Fruit fly (Drosophila melanogaster): ENCODE measurements around the gene CG15599.

CG15599 gene

dm6 chrX:15639929-15640328, 48.7 kb downstream of the CG15599 start:
- no peak for TF ChIP-seq abd-A (tag; optimal IDR thresholded peaks at IDR 0.05)
- no peak for TF ChIP-seq CG7987 (GFP tag; optimal IDR thresholded peaks at IDR 0.05)
- no peak for TF ChIP-seq CG42726 (GFP tag; IDR thresholded peaks at IDR 0.05; ENCODE audit: partially characterized antibody)
- no peak for TF ChIP-seq sd (tag; optimal IDR thresholded peaks at IDR 0.05)
- no peak for TF ChIP-seq D (optimal IDR thresholded peaks at IDR 0.05)
- TF ChIP-seq D (GFP tag; optimal IDR thresholded peaks at IDR 0.05) = no peak
- TF ChIP-seq Dp (GFP tag; optimal IDR thresholded peaks at IDR 0.05) = no peak
- TF ChIP-seq CG12071 (GFP tag; optimal IDR thresholded peaks at IDR 0.05) = no peak
- TF ChIP-seq CG15479 (GFP tag; optimal IDR thresholded peaks at IDR 0.05) = no peak
- TF ChIP-seq CG15011 (GFP tag; optimal IDR thresholded peaks at IDR 0.05) = no peak
- no peak for TF ChIP-seq Bteb2 (GFP tag; optimal IDR thresholded peaks at IDR 0.05)
- no peak for TF ChIP-seq CG9932 (GFP tag; IDR thresholded peaks at IDR 0.05)
- no peak for TF ChIP-seq usp (GFP tag; optimal IDR thresholded peaks at IDR 0.05)
- peak; percentile 59 for TF ChIP-seq sens (GFP tag)
- 0 out of 3 replicates have a peak, but pooled peaks have one; percentile 29 for TF ChIP-seq so (GFP tag; IDR thresholded peaks at IDR 0.05)
- TF ChIP-seq z (GFP tag; IDR thresholded peaks at IDR 0.05) = no peak
- no peak for TF ChIP-seq zfh1 (GFP tag; IDR thresholded peaks at IDR 0.05)
- peak; percentile 18 for TF ChIP-seq CG17568 (GFP tag; optimal IDR thresholded peaks at IDR 0.05)
- no peak for TF ChIP-seq CG1603 (tag; optimal IDR thresholded peaks at IDR 0.05)
- TF ChIP-seq Antp (GFP tag; optimal IDR thresholded peaks at IDR 0.05) = no peak
- peak; percentile 4 for TF ChIP-seq CG1233 (GFP tag; optimal IDR thresholded peaks at IDR 0.05)
- no peak for TF ChIP-seq Deaf1 (tag; optimal IDR thresholded peaks at IDR 0.05)
- TF ChIP-seq CG9817 (tag; optimal IDR thresholded peaks at IDR 0.05) = peak; percentile 3
- no peak for TF ChIP-seq CG2120 (GFP tag; optimal IDR thresholded peaks at IDR 0.05)
- no peak for TF ChIP-seq tin (GFP tag; optimal IDR thresholded peaks at IDR 0.05)
- no peak for TF ChIP-seq org-1 (GFP tag; optimal IDR thresholded peaks at IDR 0.05)
- no peak for TF ChIP-seq gcm2 (GFP tag; optimal IDR thresholded peaks at IDR 0.05)
- no peak for TF ChIP-seq Tbp (GFP tag; optimal IDR thresholded peaks at IDR 0.05)
- TF ChIP-seq CG10431 (GFP tag; optimal IDR thresholded peaks at IDR 0.05) = no peak
- TF ChIP-seq CoRest (tag; optimal IDR thresholded peaks at IDR 0.05) = no peak
- TF ChIP-seq yki (optimal IDR thresholded peaks at IDR 0.05) = no peak
- no peak for TF ChIP-seq az2 (GFP tag; optimal IDR thresholded peaks at IDR 0.05)
- no peak for TF ChIP-seq gce (GFP tag; IDR thresholded peaks at IDR 0.05)
- peak; percentile 51; the same call in 1 of the 2 replicates for TF ChIP-seq seq (GFP tag; IDR thresholded peaks at IDR 0.05)
- no peak for TF ChIP-seq bsh (GFP tag; optimal IDR thresholded peaks at IDR 0.05)
- TF ChIP-seq Usf (GFP tag; optimal IDR thresholded peaks at IDR 0.05) = no peak
- TF ChIP-seq cg (GFP tag; optimal IDR thresholded peaks at IDR 0.05) = no peak
- TF ChIP-seq CG16813 (GFP tag; IDR thresholded peaks at IDR 0.05; ENCODE audit: partially characterized antibody) = no peak
- no peak for TF ChIP-seq NC2α (GFP tag; optimal IDR thresholded peaks at IDR 0.05)
- TF ChIP-seq CG3065 (GFP tag; optimal IDR thresholded peaks at IDR 0.05) = no peak
- TF ChIP-seq Scr (GFP tag; IDR thresholded peaks at IDR 0.05; ENCODE audit: partially characterized antibody) = no peak
- TF ChIP-seq CG15269 (tag; optimal IDR thresholded peaks at IDR 0.05) = peak; percentile 40
- no peak for TF ChIP-seq H2.0 (GFP tag; IDR thresholded peaks at IDR 0.05)
- TF ChIP-seq Opbp (GFP tag; IDR thresholded peaks at IDR 0.05; ENCODE audit: partially characterized antibody) = no peak
- TF ChIP-seq CG10209 (GFP tag; optimal IDR thresholded peaks at IDR 0.05) = peak; percentile 20
- no peak for TF ChIP-seq onecut (GFP tag; IDR thresholded peaks at IDR 0.05)
- TF ChIP-seq CG7372 (GFP tag; IDR thresholded peaks at IDR 0.05) = no peak
- TF ChIP-seq Abd-B (GFP tag; optimal IDR thresholded peaks at IDR 0.05) = no peak
- no peak for TF ChIP-seq fd96Cb (tag; optimal IDR thresholded peaks at IDR 0.05)
- no peak for TF ChIP-seq CG14710 (tag; optimal IDR thresholded peaks at IDR 0.05)
- TF ChIP-seq prd (optimal IDR thresholded peaks at IDR 0.05) = no peak
- TF ChIP-seq prd (GFP tag; IDR thresholded peaks at IDR 0.05) = no peak
- TF ChIP-seq Myb (GFP tag; optimal IDR thresholded peaks at IDR 0.05) = no peak

Measured in whole organism, embryonic.